Fruit fly (Drosophila melanogaster) whole organism, pupa: Measurements from ENCODE around the gene CG12522.

Experiments
- CG10348 ChIP-seq: fragments of 200-800 bp; sonication (Bioruptor generic); IDR thresholded peaks from 2 replicates; pipeline ENCODE4 v1.3.6; 2022; ENCODE audit warnings: missing biosample characterization, missing genetic modification characterization
- CG13204 ChIP-seq: fragments of 200-800 bp; sonication (Bioruptor generic); optimal IDR thresholded peaks from 2 replicates; lab custom pipeline; 2018; ENCODE audit warnings: missing biosample characterization, mild to moderate bottlenecking, missing genetic modification characterization, moderate library complexity
- CG14655 ChIP-seq: fragments of 200-800 bp; sonication (Bioruptor generic); optimal IDR thresholded peaks from 3 replicates; lab custom pipeline; 2017; ENCODE audit warnings: mild to moderate bottlenecking, missing biosample characterization, missing genetic modification reagents, missing genetic modification characterization
- CG34367 ChIP-seq: fragments of 200-800 bp; sonication (Bioruptor generic); optimal IDR thresholded peaks from 2 replicates; lab custom pipeline; 2018; ENCODE audit warnings: missing biosample characterization, mild to moderate bottlenecking, missing genetic modification characterization
- CG9948 ChIP-seq: fragments of 200-800 bp; sonication (Bioruptor generic); optimal IDR thresholded peaks from 2 replicates; lab custom pipeline; 2018; ENCODE audit warnings: missing biosample characterization, mild to moderate bottlenecking, missing genetic modification characterization, moderate library complexity
- EcR ChIP-seq: fragments of 200-800 bp; sonication (Bioruptor generic); optimal IDR thresholded peaks from 3 replicates; lab custom pipeline; 2019; ENCODE audit warnings: missing biosample characterization, missing genetic modification characterization, mild to moderate bottlenecking, moderate library complexity, missing genetic modification reagents
- Snoo ChIP-seq: fragments of 200-800 bp; sonication (Bioruptor generic); optimal IDR thresholded peaks from 3 replicates; lab custom pipeline; 2017; ENCODE audit warnings: missing biosample characterization, mild to moderate bottlenecking, missing genetic modification characterization, inconsistent platforms
- gl ChIP-seq: fragments of 200-800 bp; sonication (Bioruptor generic); optimal IDR thresholded peaks from 2 replicates; lab custom pipeline; 2018; ENCODE audit warnings: missing biosample characterization, mild to moderate bottlenecking, missing genetic modification characterization

dm6 chr3L:11123598-11124284 is 15.7 kb downstream of the CG12522 start:
- TF ChIP-seq Snoo, result no peak
- no peak for TF ChIP-seq CG9948 (tag; lab: Kevin White, UChicago)
- no peak for TF ChIP-seq CG14655
- TF ChIP-seq CG34367 (tag; lab: Kevin White, UChicago), result no peak
- no peak for TF ChIP-seq CG13204
- no peak for TF ChIP-seq CG10348 (GFP tag; lab: Robert Waterston, UW)
- no peak for TF ChIP-seq gl (tag; lab: Kevin White, UChicago)
- no peak for TF ChIP-seq EcR (GFP tag; lab: Kevin White, UChicago)
